Worm (Caenorhabditis elegans): ENCODE results near the gene H06H21.8.

- TF ChIP-seq nhr-11 (tag; optimal IDR thresholded peaks at IDR 0.05) = no peak
- TF ChIP-seq rnt-1 (tag; optimal IDR thresholded peaks at IDR 0.05) = no peak
- TF ChIP-seq fkh-10 (GFP tag; optimal IDR thresholded peaks at IDR 0.05) = no peak
- no peak for TF ChIP-seq C08G9.2 (tag; optimal IDR thresholded peaks at IDR 0.05)
- TF ChIP-seq unc-86 (tag; optimal IDR thresholded peaks at IDR 0.05) = no peak
- TF ChIP-seq pqm-1 (tag; optimal IDR thresholded peaks at IDR 0.05) = no peak
- no peak for TF ChIP-seq syd-9 (tag; optimal IDR thresholded peaks at IDR 0.05)
These were observed 912 bp upstream of the H06H21.8 start for ce11 chrIV:4821843-4822242.

All from whole organism, late embryonic.